1 fruit fly cellular context compared by ENCODE assay signal in genomic region chr3L:17579121-17579520, dm6.
TF ChIP-seq lines count a peak whose summit lies in the region.

No protein-coding gene starts in this region.

TF ChIP-seq in whole organism, prepupa, 60 proteins besides CTCF, POLR2A, EP300 and RAD21 (continued from another document):
- TF ChIP-seq CG9139 (GFP tag; optimal IDR thresholded peaks at IDR 0.05; lab: Kevin White, UChicago): no peak
- TF ChIP-seq svp (GFP tag; lab: Kevin White, UChicago): peak; percentile 49
- TF ChIP-seq pdm3 (GFP tag; optimal IDR thresholded peaks at IDR 0.05; lab: Kevin White, UChicago): peak; percentile 43
- TF ChIP-seq Blimp-1 (GFP tag; optimal IDR thresholded peaks at IDR 0.05; lab: Kevin White, UChicago): no peak
- peak; percentile 20 for TF ChIP-seq esn (GFP tag; optimal IDR thresholded peaks at IDR 0.05; lab: Kevin White, UChicago)
